Fruit fly (Drosophila melanogaster) ovary, adult (tissue): ENCODE results near the gene CG2224.

Experiments used
- CG17801 ChIP-seq: fragments of 200-800 bp; optimal IDR thresholded peaks from 2 replicates; lab custom pipeline; 2019; ENCODE audit warnings: missing biosample characterization, mild to moderate bottlenecking, missing genetic modification characterization, moderate library complexity; ENCODE audit not compliant: partially characterized antibody

The CG2224 gene

DNA sequence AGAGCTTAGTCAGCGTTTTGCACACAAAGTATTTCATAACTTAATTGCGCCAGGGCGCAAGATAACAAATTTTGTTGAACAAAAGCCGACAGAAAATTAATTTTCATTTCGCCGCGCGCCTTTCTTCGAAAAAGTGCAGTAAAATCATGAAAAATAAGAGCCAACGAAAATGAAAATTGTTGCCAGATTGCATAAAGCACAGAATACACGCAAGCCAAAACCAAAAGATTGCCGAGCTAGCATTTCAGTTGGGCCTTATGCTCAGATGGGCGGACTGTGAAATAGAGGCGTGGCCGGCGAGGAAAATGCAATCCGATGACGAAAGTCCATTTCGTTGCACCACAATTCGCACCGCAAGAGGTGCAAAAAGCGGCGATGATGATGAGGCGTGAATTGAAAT, 11.6 kb upstream of the CG2224 start:
- no peak for TF ChIP-seq CG17801 (GFP tag; lab: Kevin White, UChicago)

DNA sequence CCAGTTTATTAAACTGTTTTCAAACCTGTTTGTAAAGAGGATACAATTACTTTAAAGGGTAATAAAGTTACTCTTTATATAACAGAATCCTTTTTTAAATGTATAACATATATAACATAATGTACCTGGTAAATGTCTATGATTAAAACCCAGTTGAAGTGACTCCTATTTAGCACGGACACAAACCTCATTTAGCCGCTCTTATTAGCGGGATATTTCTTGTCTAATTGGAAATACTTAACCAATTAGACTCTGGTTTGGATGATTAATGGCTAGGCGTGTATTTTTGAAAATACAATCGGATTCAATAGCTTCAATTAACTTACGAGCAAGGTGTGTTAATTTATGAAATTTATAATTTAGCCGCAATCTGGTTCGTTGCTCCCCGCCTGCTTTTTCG, 8.0 kb upstream of the CG2224 start:
- no peak for TF ChIP-seq CG17801 (GFP tag; lab: Kevin White, UChicago)

DNA sequence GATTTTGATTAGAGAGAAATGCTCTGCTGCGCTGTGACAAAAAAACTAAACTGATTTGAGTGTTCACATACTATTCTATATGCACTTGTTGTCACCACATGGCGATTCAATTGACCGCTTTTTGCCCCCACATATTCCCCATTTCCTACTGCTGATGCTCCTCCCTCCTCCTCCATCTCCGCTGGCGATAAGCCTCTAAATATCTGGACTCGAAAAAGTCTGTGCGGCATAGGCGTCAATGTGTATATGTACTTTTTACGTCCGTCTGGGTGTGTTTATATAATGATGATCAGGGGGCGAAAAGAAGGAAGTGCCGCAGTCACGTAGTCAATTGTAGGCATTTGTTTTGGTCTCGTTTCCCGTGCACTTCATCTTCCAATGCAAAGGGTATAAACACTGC, 7.4 kb upstream of the CG2224 start:
- no peak for TF ChIP-seq CG17801 (GFP tag; lab: Kevin White, UChicago)

DNA sequence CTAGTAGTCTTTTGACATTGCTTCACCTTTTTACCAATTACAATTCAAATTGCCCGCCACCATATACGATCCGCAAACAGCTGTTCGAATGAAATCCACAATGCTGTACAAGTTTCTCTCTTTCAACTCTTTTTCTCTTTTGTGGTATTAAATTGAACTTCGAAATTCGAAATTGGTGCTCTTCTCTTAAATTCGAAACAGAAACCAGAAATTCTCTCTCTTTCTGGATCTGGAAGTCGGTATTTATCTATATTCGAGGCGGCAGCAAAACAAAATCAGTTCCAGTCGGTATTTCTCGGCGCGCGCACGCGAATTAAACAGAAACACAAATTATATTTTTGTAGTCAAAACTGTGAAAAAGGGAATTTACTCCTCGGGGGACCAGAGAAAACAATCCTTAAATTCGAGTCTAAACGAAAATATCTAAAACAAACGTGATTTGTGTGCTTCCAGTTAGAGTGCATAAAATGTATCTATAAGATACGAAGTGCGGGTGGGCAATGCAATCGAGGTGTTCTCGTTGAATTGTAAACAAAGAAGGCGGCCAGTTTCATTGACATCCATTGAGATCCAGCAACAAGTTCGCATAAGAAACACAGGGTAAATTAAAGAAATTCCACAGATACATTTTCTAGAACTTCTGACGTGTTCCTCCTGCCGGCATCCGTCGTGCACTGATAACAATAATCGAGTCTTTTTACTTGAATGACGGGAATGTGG, 6.8 kb upstream of the CG2224 start, which contains the start of gene PH4alphaEFB:
PH4alphaEFB (plus strand) TSS at position 276 of the 720 bp plus-strand sequence.
- peak; percentile 2 for TF ChIP-seq CG17801 (GFP tag; lab: Kevin White, UChicago)

DNA sequence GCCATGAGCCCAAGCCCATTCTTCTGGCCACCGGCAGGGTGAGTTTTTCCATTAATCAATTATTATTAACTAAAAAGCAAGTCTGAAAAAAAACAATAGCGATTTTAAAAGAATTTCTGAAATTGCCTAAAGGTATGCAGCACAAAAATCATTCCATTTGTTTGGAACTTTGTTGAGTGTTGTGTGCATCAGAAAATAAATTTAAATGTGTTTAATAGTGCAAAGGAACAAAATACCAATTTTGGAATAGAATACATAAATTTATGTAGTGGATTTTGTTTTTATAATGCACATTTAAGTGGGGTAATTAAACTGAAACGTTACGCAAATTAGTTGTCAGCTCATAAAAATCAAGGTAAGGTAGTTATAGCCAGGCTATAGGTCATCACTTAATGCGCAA, 5.1 kb upstream of the CG2224 start:
- no peak for TF ChIP-seq CG17801 (GFP tag; lab: Kevin White, UChicago)

DNA sequence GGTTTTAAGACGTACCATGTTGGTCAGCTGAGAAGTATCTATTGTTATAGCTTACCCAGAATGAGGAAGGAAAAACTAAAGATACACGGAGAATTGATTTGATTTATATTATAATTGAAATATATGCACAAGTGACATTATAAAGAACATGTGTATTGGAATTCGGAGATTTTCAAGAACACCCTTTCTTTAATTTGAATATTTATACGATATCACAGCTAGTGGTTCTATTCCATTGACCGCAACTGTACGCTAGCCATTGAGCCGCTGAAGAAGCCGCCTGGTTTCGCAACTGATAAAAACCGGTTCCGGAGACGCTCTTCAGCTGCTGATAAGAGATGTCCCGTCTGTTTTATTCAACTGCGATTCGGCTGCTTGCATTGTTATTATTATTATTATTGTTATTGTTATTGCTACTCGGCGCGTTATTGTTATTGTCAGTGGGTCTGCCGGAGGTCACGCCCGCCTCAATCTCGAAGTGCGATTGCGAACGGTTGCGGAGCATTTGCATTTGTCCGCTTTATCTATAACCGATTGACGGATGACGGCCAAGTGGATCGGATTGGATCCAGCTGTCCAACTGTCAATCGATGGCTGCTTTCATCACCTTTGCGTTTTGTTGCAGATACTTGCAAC, 2.6 kb upstream of the CG2224 start:
- no peak for TF ChIP-seq CG17801 (GFP tag; lab: Kevin White, UChicago)

DNA sequence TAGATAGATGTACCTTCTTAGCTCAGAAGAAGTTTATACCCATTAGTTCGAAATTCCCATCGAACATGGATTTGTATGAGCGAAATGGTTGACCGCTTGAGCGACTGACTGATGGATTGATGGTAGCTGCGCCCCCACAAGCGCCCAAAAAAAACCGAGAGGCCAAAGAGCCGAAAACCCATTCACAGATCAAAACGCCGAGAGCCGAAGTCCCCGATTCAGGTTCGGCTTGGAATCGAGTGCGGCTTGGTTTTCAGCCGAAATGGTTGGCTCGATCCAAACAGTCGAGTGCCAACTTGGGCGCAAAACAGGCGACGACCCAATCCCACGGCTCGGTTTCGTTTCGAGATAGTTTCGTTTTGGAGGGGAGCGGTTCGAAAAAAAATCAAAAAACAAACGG, 1.1 kb upstream of the CG2224 start:
- TF ChIP-seq CG17801 (GFP tag; lab: Kevin White, UChicago) = no peak

DNA sequence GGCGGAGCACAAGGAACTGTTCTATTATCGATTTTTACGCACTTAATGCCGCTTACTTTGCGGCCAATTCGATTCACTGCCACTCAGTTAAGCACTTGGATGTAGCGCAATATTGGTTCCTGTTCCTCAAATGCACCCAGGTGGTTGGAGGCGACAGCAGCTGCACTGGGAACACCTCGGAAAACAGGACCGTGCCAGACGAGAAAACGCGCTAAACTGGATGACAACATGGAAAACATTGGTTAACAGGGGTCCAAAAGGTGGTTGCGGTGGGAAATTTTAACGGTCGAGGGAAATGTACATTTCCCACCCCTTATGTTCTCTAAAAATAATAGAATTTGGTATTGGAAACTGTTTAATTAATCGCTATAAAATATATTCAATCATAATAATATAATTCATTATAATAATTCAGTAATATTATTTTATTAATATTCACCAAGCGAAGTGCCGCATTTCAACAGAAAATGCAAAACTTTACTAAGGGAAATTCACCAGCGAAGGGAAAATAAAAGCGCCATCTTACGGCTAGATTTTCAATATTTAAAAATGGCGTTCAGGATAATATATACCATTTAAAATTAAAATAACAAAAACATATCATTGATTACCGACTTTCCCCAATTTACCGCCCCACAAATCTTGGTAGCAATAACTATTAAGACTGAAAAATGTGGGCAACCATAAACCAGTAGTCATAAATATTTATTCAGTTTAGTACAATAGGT, 3.1 kb downstream of the CG2224 start, which contains the start of gene aralar1:
aralar1 (minus strand) TSS at position 51 of the 728 bp plus-strand sequence.
- no peak for TF ChIP-seq CG17801 (GFP tag; lab: Kevin White, UChicago)

DNA sequence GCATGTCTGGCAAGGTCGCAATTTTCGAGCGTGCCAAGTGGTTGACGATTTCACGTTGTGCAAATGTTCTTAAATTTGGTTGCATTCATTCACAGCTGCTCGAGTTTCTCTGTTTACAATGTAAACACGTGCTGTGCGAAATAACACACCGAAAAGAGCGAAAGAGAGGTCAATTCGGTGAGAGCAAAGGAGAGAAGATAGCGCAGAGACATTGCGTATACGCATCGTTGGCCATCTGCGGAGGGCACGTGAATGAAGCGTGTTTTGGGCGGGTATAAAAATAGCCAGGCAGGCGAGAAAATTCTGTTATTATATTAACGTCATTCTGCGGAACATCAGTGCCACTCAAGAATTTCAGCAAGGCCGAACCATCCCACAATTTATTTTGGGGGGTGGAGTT, 4.7 kb downstream of the CG2224 start:
- no peak for TF ChIP-seq CG17801 (GFP tag; lab: Kevin White, UChicago)

DNA sequence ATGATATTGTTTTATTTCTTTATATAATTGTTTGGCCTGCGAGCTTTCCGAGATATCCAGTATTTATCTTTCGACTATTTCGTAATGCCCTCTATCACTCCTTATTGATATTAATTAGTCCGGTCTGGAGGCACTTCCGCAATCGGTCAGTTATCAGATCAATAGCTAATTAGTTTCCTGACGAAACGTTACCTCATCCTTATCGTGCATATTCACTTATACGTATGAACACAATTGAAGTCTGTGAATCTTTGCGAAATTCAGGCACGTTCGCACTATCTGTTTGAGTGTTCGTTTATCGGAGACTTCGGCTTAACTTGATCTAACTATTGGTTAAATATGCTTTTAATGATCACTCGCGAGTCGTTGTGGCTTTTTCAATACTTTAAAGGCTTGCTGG, 5.9 kb downstream of the CG2224 start:
- no peak for TF ChIP-seq CG17801 (GFP tag; lab: Kevin White, UChicago)

DNA sequence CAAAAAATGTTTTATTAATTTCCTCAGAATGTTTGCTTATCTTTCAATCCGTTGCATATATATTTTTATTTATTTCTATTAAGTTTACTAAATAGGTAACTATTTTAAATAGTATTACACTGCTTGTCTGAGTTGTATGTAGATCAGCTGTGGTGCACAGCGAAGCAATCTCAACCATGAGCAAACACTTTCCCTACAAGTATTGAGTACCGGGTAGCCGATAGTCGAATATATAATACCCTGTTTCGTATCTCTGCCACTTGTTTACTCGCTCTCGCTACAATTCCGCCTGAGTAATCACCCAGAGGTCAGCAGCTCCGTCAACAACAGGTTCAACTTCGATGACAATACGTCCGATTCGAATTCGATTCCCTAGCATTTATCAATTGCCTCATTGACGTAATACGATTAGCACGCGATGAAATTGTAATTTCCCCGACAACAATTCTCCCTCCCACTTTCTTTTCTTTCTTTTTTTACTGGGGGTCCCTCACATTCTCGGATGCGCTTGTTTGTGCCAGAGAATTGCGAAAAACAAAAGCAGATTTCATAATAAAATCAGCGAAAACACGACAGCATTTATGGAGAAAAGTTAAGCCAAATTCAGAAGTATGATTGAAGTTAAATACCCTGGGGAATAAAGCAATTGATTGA, 8.3 kb downstream of the CG2224 start:
- no peak for TF ChIP-seq CG17801 (GFP tag; lab: Kevin White, UChicago)

DNA sequence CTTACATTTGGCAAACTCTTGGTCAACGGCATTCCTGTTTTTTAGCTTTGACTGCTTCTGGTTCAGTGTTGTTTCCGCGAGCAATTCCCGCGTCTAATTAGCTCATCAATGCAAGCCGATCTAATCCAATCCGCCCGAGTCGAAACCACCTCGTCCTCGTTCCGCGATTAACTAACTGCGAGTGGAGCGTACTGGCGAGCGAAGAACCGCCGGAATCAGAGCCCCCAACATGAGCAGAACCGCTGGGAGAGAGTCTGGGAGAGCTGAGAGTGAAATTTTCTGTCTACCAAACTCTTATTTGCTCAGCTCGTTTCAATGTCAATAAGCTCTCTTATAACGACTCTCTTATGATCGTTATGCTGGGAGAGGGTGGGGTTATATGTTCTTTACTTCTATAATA, 8.9 kb downstream of the CG2224 start:
- TF ChIP-seq CG17801 (GFP tag; lab: Kevin White, UChicago) = peak; percentile 67

DNA sequence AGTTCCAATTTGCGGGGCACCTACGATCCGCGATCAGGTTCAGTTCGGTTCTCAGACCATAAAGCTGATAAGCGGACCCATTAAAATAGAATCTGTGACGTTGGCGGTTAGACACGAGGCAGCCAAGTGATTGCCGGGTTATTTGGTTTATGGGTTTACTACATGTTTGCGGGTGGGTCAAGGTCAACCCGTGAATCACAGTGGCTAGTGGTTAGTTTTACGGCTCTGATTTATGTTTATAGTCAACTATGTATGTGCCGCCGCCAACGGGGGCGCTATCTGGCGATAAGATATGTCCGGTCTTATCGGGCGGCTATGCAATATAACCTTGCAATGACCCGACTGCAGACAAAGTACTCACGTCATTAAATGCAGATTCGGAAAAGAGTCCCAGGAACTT, 9.7 kb downstream of the CG2224 start:
- no peak for TF ChIP-seq CG17801 (GFP tag; lab: Kevin White, UChicago)

DNA sequence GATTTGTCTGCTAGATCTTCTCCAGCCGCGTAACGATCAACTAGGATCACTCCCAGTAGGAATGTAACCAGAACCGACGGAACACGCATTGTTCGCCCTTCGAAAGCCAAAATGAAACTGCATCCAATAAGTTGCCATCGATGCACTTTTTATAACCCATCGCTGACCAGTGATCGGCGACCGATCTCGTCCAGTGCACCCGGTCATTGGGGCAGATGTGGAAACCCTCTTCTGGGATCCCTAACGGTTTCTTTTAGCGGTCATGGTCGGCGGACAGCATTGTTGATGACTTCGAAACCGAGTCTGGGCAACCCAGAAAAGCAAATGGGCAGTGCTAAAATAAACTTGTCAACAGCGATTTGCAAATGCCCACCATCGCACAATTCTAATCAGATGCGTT, 14.2 kb downstream of the CG2224 start, which contains the start of gene Osi23:
Osi23 (minus strand) TSS at position 101 of the 400 bp plus-strand sequence.
- no peak for TF ChIP-seq CG17801 (GFP tag; lab: Kevin White, UChicago)
